Worm (Caenorhabditis elegans): ENCODE measurements around the gene tni-4.
"Not testable (repeated sequence)": the region's sequence is repeated elsewhere in the genome, so short reads cannot be mapped to it uniquely, and the experiment has no call there.

tni-4 gene

ce11 chrIV:5162941-5163340, 41.5 kb upstream of the tni-4 start, which contains the start of the genes nspd-3 and C24D10.2:
Gene nspd-3, minus strand, starts transcription at chrIV:5163041.
Gene C24D10.2, plus strand, starts transcription at chrIV:5163339.
- TF ChIP-seq nhr-76 (tag; optimal IDR thresholded peaks at IDR 0.05); grh-1 (GFP tag; IDR thresholded peaks at IDR 0.05); nhr-20 (tag; optimal IDR thresholded peaks at IDR 0.05): not testable (repeated sequence)

DNA sequence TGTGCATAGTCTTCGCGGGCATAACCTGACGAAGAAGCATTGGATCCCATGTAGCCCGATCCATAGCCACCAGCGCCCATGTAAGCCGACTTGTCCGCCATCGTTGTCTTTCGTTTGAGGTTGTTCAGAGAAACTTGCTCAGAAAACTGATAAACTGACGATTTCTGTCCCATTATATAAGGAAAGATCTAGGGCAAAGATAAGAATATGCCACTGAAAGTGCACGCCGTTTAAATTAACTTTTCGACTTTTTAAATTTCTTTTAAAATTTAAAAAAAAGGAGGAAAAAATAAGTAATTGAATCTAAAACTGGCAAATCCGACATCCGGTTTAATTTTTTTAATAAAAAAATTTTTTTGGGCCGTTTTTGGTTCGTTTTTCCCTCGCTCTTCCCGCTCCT, 38.8 kb upstream of the tni-4 start, which contains the start of gene nspd-6:
Gene nspd-6, minus strand, starts transcription at position 101 of the 400 bp plus-strand sequence.
- not testable (repeated sequence) for TF ChIP-seq F16B12.6, zag-1, fkh-8 (tag; optimal IDR thresholded peaks at IDR 0.05)

ce11 chrIV:5166030-5166429, 38.4 kb upstream of the tni-4 start, which contains the start of gene ptp-5.1:
Gene ptp-5.1, plus strand, starts transcription at chrIV:5166330.
- TF ChIP-seq nhr-11 (tag; optimal IDR thresholded peaks at IDR 0.05): no peak
- no peak for TF ChIP-seq nhr-90 (tag; optimal IDR thresholded peaks at IDR 0.05; ENCODE audit: poor library complexity)
- TF ChIP-seq ces-1 (GFP tag; optimal IDR thresholded peaks at IDR 0.05): no peak
- TF ChIP-seq nhr-19 (GFP tag; conservative IDR thresholded peaks at IDR 0.05): no peak
- no peak for TF ChIP-seq lin-13 (GFP tag; optimal IDR thresholded peaks at IDR 0.05)
- no peak for TF ChIP-seq hlh-4 (tag; optimal IDR thresholded peaks at IDR 0.05)

ce11 chrIV:5169335-5169734, 35.1 kb upstream of the tni-4 start:
- peak; percentile 42 for TF ChIP-seq nhr-76 (tag; optimal IDR thresholded peaks at IDR 0.05)
- peak; percentile 7 for TF ChIP-seq tbx-2 (tag; optimal IDR thresholded peaks at IDR 0.05)
- no peak for TF ChIP-seq unc-130 (tag; optimal IDR thresholded peaks at IDR 0.05)
- TF ChIP-seq ceh-8 (GFP tag; optimal IDR thresholded peaks at IDR 0.05): no peak
- TF ChIP-seq snu-23 (GFP tag; optimal IDR thresholded peaks at IDR 0.05): peak; percentile 43
- TF ChIP-seq snpc-4 (tag; optimal IDR thresholded peaks at IDR 0.05): no peak
- TF ChIP-seq F16B12.6 (tag; optimal IDR thresholded peaks at IDR 0.05): no peak
- TF ChIP-seq vab-15 (tag; optimal IDR thresholded peaks at IDR 0.05): no peak
- no peak for TF ChIP-seq unc-86 (tag; optimal IDR thresholded peaks at IDR 0.05)
- no peak for TF ChIP-seq pqm-1 (tag; optimal IDR thresholded peaks at IDR 0.05)
- TF ChIP-seq mep-1 (tag; optimal IDR thresholded peaks at IDR 0.05): no peak
- peak; percentile 12 for TF ChIP-seq swsn-7 (tag; optimal IDR thresholded peaks at IDR 0.05)
- TF ChIP-seq dsc-1 (tag; optimal IDR thresholded peaks at IDR 0.05): peak; percentile 80
- TF ChIP-seq sptf-1 (tag; optimal IDR thresholded peaks at IDR 0.05): no peak
- no peak for TF ChIP-seq sup-37 (GFP tag; optimal IDR thresholded peaks at IDR 0.05)
- no peak for TF ChIP-seq nhr-84 (tag; optimal IDR thresholded peaks at IDR 0.05)
- TF ChIP-seq irx-1 (tag; optimal IDR thresholded peaks at IDR 0.05): no peak
- TF ChIP-seq unc-30 (tag; optimal IDR thresholded peaks at IDR 0.05): no peak
- no peak for TF ChIP-seq nhr-85 (tag)
- TF ChIP-seq mab-9 (GFP tag; IDR thresholded peaks at IDR 0.05): no peak
- no peak for TF ChIP-seq ztf-11 (tag; optimal IDR thresholded peaks at IDR 0.05)
- no peak for TF ChIP-seq nhr-11 (tag; optimal IDR thresholded peaks at IDR 0.05)
- no peak for TF ChIP-seq blmp-1 (tag; optimal IDR thresholded peaks at IDR 0.05)
- TF ChIP-seq pag-3 (tag; optimal IDR thresholded peaks at IDR 0.05; ENCODE audit: borderline replicate concordance, insufficient read depth): peak; percentile 43
- no peak for TF ChIP-seq unc-62 (GFP tag; optimal IDR thresholded peaks at IDR 0.05)
- TF ChIP-seq lin-39 (tag; optimal IDR thresholded peaks at IDR 0.05): no peak
- no peak for TF ChIP-seq lin-15B (tag; optimal IDR thresholded peaks at IDR 0.05)
- TF ChIP-seq ceh-63 (GFP tag; optimal IDR thresholded peaks at IDR 0.05): no peak
- peak; percentile 25 for TF ChIP-seq nhr-19 (GFP tag; conservative IDR thresholded peaks at IDR 0.05)
- TF ChIP-seq fkh-8 (tag; optimal IDR thresholded peaks at IDR 0.05): no peak
- no peak for TF ChIP-seq elt-2 (tag; optimal IDR thresholded peaks at IDR 0.05)
- TF ChIP-seq C16A3.4 (tag; optimal IDR thresholded peaks at IDR 0.05): no peak
- TF ChIP-seq xbp-1 (tag; optimal IDR thresholded peaks at IDR 0.05): no peak
- no peak for TF ChIP-seq nhr-12 (tag; optimal IDR thresholded peaks at IDR 0.05)
- no peak for TF ChIP-seq C34B4.2 (tag; optimal IDR thresholded peaks at IDR 0.05)
- no peak for TF ChIP-seq grh-1 (GFP tag; IDR thresholded peaks at IDR 0.05)
- TF ChIP-seq ces-1 (GFP tag; optimal IDR thresholded peaks at IDR 0.05): no peak
- TF ChIP-seq ama-1 (optimal IDR thresholded peaks at IDR 0.05): no peak
- no peak for TF ChIP-seq zip-4 (GFP tag; optimal IDR thresholded peaks at IDR 0.05)
- TF ChIP-seq sox-4 (tag; optimal IDR thresholded peaks at IDR 0.05): no peak
- no peak for TF ChIP-seq egl-13 (tag; optimal IDR thresholded peaks at IDR 0.05)
- TF ChIP-seq pax-3 (tag; optimal IDR thresholded peaks at IDR 0.05): no peak
